Fruit fly (Drosophila melanogaster): Measurements from ENCODE around the gene Fum2.
A peak's percentile ranks its signal among the peaks of the same experiment; 100 is the strongest.

Fum2 gene

DNA sequence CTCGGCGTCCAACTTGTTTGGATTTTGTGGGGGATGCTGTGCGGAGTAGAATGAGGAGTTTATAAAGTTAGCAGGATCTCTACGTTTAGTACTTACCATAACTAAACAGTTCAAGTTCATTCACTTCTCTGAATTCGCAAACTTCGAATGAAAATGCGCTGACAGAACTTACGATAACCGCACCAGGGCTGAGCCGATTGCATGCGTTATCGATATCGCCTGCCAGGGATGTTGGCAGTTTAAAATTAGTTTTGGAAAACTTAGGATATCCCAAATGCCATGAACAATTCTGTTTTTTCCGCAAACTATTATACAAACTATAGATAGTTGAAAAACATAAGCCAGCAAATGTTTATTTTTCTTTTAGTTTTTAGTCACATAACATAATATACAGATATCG lies 5.7 kb downstream of the Fum2 start, which contains the start of gene CG44303 (continued):
- TF ChIP-seq CG12071 (GFP tag; optimal IDR thresholded peaks at IDR 0.05) (no peak), Trl (optimal IDR thresholded peaks at IDR 0.05) (no peak), Trl (GFP tag; optimal IDR thresholded peaks at IDR 0.05) (no peak), CG13287 (GFP tag; IDR thresholded peaks at IDR 0.05; ENCODE audit: partially characterized antibody) (peak; percentile 44; the same call in 1 of the 2 replicates), Dref (GFP tag; IDR thresholded peaks at IDR 0.05) (peak; percentile 77), stwl (tag; optimal IDR thresholded peaks at IDR 0.05) (peak; percentile 31), ranshi (GFP tag; IDR thresholded peaks at IDR 0.05) (no peak), chinmo (GFP tag; IDR thresholded peaks at IDR 0.05; ENCODE audit: partially characterized antibody) (0 out of 4 replicates have a peak, but pooled peaks have one; percentile 11), Bgb (GFP tag; IDR thresholded peaks at IDR 0.05; ENCODE audit: partially characterized antibody) (peak; percentile 65), dmrt11E (tag; optimal IDR thresholded peaks at IDR 0.05) (no peak), sna (GFP tag; IDR thresholded peaks at IDR 0.05; ENCODE audit: partially characterized antibody) (0 out of 2 replicates have a peak, but pooled peaks have one; percentile 22), Doc3 (GFP tag; IDR thresholded peaks at IDR 0.05; ENCODE audit: partially characterized antibody) (peak; percentile 34; the same call in 1 of the 3 replicates), CG6791 (GFP tag; IDR thresholded peaks at IDR 0.05; ENCODE audit: partially characterized antibody) (peak; percentile 82), CG10543 (GFP tag; optimal IDR thresholded peaks at IDR 0.05) (no peak), CG7963 (GFP tag; IDR thresholded peaks at IDR 0.05; ENCODE audit: partially characterized antibody) (peak; percentile 59; the same call in 2 of the 3 replicates), BEAF-32 (GFP tag; optimal IDR thresholded peaks at IDR 0.05) (peak; percentile 30), ato (GFP tag; IDR thresholded peaks at IDR 0.05; ENCODE audit: partially characterized antibody) (peak; percentile 79), disco-r (GFP tag; optimal IDR thresholded peaks at IDR 0.05) (no peak), HLH4C (GFP tag; IDR thresholded peaks at IDR 0.05; ENCODE audit: partially characterized antibody) (peak; percentile 80), CG2116 (GFP tag; optimal IDR thresholded peaks at IDR 0.05) (peak; percentile 61), Meics (GFP tag; optimal IDR thresholded peaks at IDR 0.05) (no peak), CG31441 (GFP tag; IDR thresholded peaks at IDR 0.05) (no peak), Myb (GFP tag; optimal IDR thresholded peaks at IDR 0.05) (peak; percentile 21), Scr (GFP tag; IDR thresholded peaks at IDR 0.05; ENCODE audit: partially characterized antibody) (peak; percentile 43; the same call in 1 of the 2 replicates), CG9932 (GFP tag; IDR thresholded peaks at IDR 0.05) (no peak), CG13894 (tag; optimal IDR thresholded peaks at IDR 0.05) (no peak), phol (tag; optimal IDR thresholded peaks at IDR 0.05) (no peak), D19B (GFP tag; optimal IDR thresholded peaks at IDR 0.05) (no peak), Mad (GFP tag; optimal IDR thresholded peaks at IDR 0.05) (no peak), vnd (GFP tag; IDR thresholded peaks at IDR 0.05; ENCODE audit: partially characterized antibody) (peak; percentile 62), ems (GFP tag; optimal IDR thresholded peaks at IDR 0.05) (no peak), CG17361 (GFP tag; IDR thresholded peaks at IDR 0.05) (no peak), pho (GFP tag; optimal IDR thresholded peaks at IDR 0.05) (no peak), B-H2 (GFP tag; optimal IDR thresholded peaks at IDR 0.05) (no peak), CG6689 (GFP tag; IDR thresholded peaks at IDR 0.05) (no peak), Dll (GFP tag; IDR thresholded peaks at IDR 0.05; ENCODE audit: partially characterized antibody) (0 out of 4 replicates have a peak, but pooled peaks have one; percentile 36), E2f2 (GFP tag; IDR thresholded peaks at IDR 0.05) (peak; percentile 79), lmd (GFP tag; IDR thresholded peaks at IDR 0.05) (no peak), Awh (GFP tag; IDR thresholded peaks at IDR 0.05) (no peak), mld (GFP tag; IDR thresholded peaks at IDR 0.05; ENCODE audit: partially characterized antibody) (peak; percentile 80), Poxn (GFP tag; IDR thresholded peaks at IDR 0.05) (no peak), CG14860 (GFP tag; IDR thresholded peaks at IDR 0.05; ENCODE audit: partially characterized antibody) (peak; percentile 69), E2f1 (GFP tag; IDR thresholded peaks at IDR 0.05) (no peak), MBD-R2 (GFP tag; IDR thresholded peaks at IDR 0.05) (peak; percentile 35; the same call in 1 of the 2 replicates), pzg (GFP tag; optimal IDR thresholded peaks at IDR 0.05) (peak; percentile 28), Lhr (GFP tag; optimal IDR thresholded peaks at IDR 0.05) (no peak), tna (GFP tag; IDR thresholded peaks at IDR 0.05; ENCODE audit: partially characterized antibody) (peak; percentile 66), CG34224 (GFP tag; IDR thresholded peaks at IDR 0.05; ENCODE audit: partially characterized antibody) (peak; percentile 60; the same call in 2 of the 3 replicates)
